Fruit fly (Drosophila melanogaster) whole organism, embryonic: ENCODE measurements around the gene CG14803.

Source experiments
- Atf3 ChIP-seq: fragments of 200-800 bp; sonication (Bioruptor generic); optimal IDR thresholded peaks from 3 replicates; lab custom pipeline; 2016; ENCODE audit warnings: missing biosample characterization, missing genetic modification characterization
- Blimp-1 ChIP-seq: fragments of 200-800 bp; sonication (Bioruptor generic); optimal IDR thresholded peaks from 3 replicates; lab custom pipeline; 2018; ENCODE audit warnings: missing biosample characterization, missing genetic modification characterization, mild to moderate bottlenecking, moderate library complexity, missing genetic modification reagents
- CG11695 ChIP-seq: fragments of 200-800 bp; sonication (Bioruptor generic); IDR thresholded peaks from 3 replicates; pipeline ENCODE4 v1.3.6; 2022; ENCODE audit warnings: missing biosample characterization, missing genetic modification characterization
- CG12104 ChIP-seq: fragments of 200-800 bp; sonication (Bioruptor generic); optimal IDR thresholded peaks from 3 replicates; lab custom pipeline; 2016; ENCODE audit warnings: missing biosample characterization, missing genetic modification characterization
- CG12155 ChIP-seq: fragments of 200-800 bp; sonication (Bioruptor generic); optimal IDR thresholded peaks from 3 replicates; lab custom pipeline; 2016; ENCODE audit warnings: missing biosample characterization, missing genetic modification characterization
- CG12769 ChIP-seq: fragments of 200-800 bp; sonication (Bioruptor generic); optimal IDR thresholded peaks from 2 replicates; lab custom pipeline; 2019; ENCODE audit warnings: missing biosample characterization, mild to moderate bottlenecking, missing genetic modification characterization, moderate library complexity
- CG17568 ChIP-seq: fragments of 200-800 bp; sonication (Bioruptor generic); optimal IDR thresholded peaks from 2 replicates; lab custom pipeline; 2018; ENCODE audit warnings: missing biosample characterization, mild to moderate bottlenecking, missing genetic modification characterization, moderate library complexity
- CG2120 ChIP-seq: fragments of 200-800 bp; sonication (Bioruptor generic); optimal IDR thresholded peaks from 3 replicates; lab custom pipeline; 2016; ENCODE audit warnings: missing biosample characterization, missing genetic modification characterization
- CG30431 ChIP-seq: fragments of 200-800 bp; sonication (Bioruptor generic); optimal IDR thresholded peaks from 2 replicates; lab custom pipeline; 2017; ENCODE audit warnings: missing biosample characterization, missing genetic modification characterization
- CG31388 ChIP-seq: fragments of 200-800 bp; sonication (Bioruptor generic); optimal IDR thresholded peaks from 2 replicates; lab custom pipeline; 2016; ENCODE audit warnings: missing biosample characterization, missing genetic modification characterization
- CG32532 ChIP-seq: fragments of 200-800 bp; sonication (Bioruptor generic); IDR thresholded peaks from 2 replicates; pipeline ENCODE4 v1.3.6; 2022; ENCODE audit warnings: missing biosample characterization, missing genetic modification characterization
- CG33557 ChIP-seq: fragments of 200-800 bp; sonication (Bioruptor generic); optimal IDR thresholded peaks from 2 replicates; lab custom pipeline; 2019; ENCODE audit warnings: missing biosample characterization, mild to moderate bottlenecking, missing genetic modification characterization, moderate library complexity
- CG3726 ChIP-seq: fragments of 200-800 bp; sonication (Bioruptor generic); IDR thresholded peaks from 3 replicates; pipeline ENCODE4, ENCODE4 v1.3.6; 2022; ENCODE audit warnings: missing biosample characterization, missing genetic modification characterization
- CG43689 ChIP-seq: fragments of 200-800 bp; sonication (Bioruptor generic); IDR thresholded peaks from 2 replicates; pipeline ENCODE4 v1.3.6; 2022; ENCODE audit warnings: missing biosample characterization, missing genetic modification characterization
- CG8281 ChIP-seq: fragments of 200-800 bp; sonication (Bioruptor generic); optimal IDR thresholded peaks from 2 replicates; lab custom pipeline; 2018; ENCODE audit warnings: missing biosample characterization, mild to moderate bottlenecking, missing genetic modification characterization, moderate library complexity
- CG8478 ChIP-seq: fragments of >200 bp; optimal IDR thresholded peaks from 2 replicates; lab custom pipeline; 2018
- CG8765 ChIP-seq: fragments of 200-800 bp; sonication (Bioruptor generic); IDR thresholded peaks from 2 replicates; pipeline ENCODE4 v1.3.6; 2022; ENCODE audit warnings: missing biosample characterization, missing genetic modification characterization
- CG9609 ChIP-seq: fragments of 200-800 bp; sonication (Bioruptor generic); optimal IDR thresholded peaks from 3 replicates; lab custom pipeline; 2016; ENCODE audit warnings: missing biosample characterization, missing genetic modification characterization
- CG9932 ChIP-seq: fragments of 200-800 bp; sonication (Bioruptor generic); IDR thresholded peaks from 2 replicates; pipeline ENCODE4 v1.3.6; 2022; ENCODE audit warnings: missing biosample characterization, missing genetic modification characterization
- D ChIP-seq, 2 experiments: fragments of 200-800 bp in 1 of 2; fragments of >200 bp in 1 of 2; sonication (Bioruptor generic) in 1 of 2; optimal IDR thresholded peaks; 2 replicates in 1 of 2; 3 replicates in 1 of 2; lab custom pipeline; 2017; ENCODE audit warnings: mild to moderate bottlenecking in 1 of 2, missing biosample characterization in 1 of 2, missing genetic modification characterization in 1 of 2, missing genetic modification reagents in 1 of 2
- ERR ChIP-seq: fragments of 200-800 bp; sonication (Bioruptor generic); optimal IDR thresholded peaks from 2 replicates; lab custom pipeline; 2016; ENCODE audit warnings: missing biosample characterization, missing genetic modification characterization
- Elba2 ChIP-seq: fragments of 200-800 bp; sonication (Bioruptor generic); optimal IDR thresholded peaks from 3 replicates; lab custom pipeline; 2016; ENCODE audit warnings: missing biosample characterization, missing genetic modification characterization
- H15 ChIP-seq: fragments of 200-800 bp; sonication (Bioruptor generic); IDR thresholded peaks from 3 replicates; pipeline ENCODE4 v1.3.6; 2022; ENCODE audit warnings: missing biosample characterization, missing genetic modification characterization
- H2.0 ChIP-seq: fragments of 200-800 bp; sonication (Bioruptor generic); IDR thresholded peaks from 2 replicates; pipeline ENCODE4 v1.3.6; 2022; ENCODE audit warnings: missing biosample characterization, missing genetic modification characterization
- HHEX ChIP-seq: fragments of 200-800 bp; sonication (Bioruptor generic); optimal IDR thresholded peaks from 3 replicates; lab custom pipeline; 2017; ENCODE audit warnings: missing biosample characterization, mild to moderate bottlenecking, missing genetic modification characterization, missing genetic modification reagents
- Hey ChIP-seq: fragments of 200-800 bp; sonication (Bioruptor generic); optimal IDR thresholded peaks from 3 replicates; lab custom pipeline; 2018; ENCODE audit warnings: missing biosample characterization, mild to moderate bottlenecking, missing genetic modification characterization
- HmgZ ChIP-seq: fragments of 200-800 bp; sonication (Bioruptor generic); optimal IDR thresholded peaks from 2 replicates; lab custom pipeline; 2018; ENCODE audit warnings: missing biosample characterization, mild to moderate bottlenecking, missing genetic modification characterization
- Neu2 ChIP-seq: fragments of 200-800 bp; sonication (Bioruptor generic); optimal IDR thresholded peaks from 3 replicates; lab custom pipeline; 2016; ENCODE audit warnings: missing biosample characterization, missing genetic modification characterization, borderline replicate concordance
- PHDP ChIP-seq: fragments of 200-800 bp; sonication (Bioruptor generic); optimal IDR thresholded peaks from 3 replicates; lab custom pipeline; 2018; ENCODE audit warnings: missing biosample characterization, mild to moderate bottlenecking, missing genetic modification characterization, moderate library complexity
- Rfx ChIP-seq: fragments of 200-800 bp; sonication (Bioruptor generic); IDR thresholded peaks from 2 replicates; pipeline ENCODE4 v1.3.6; 2022; ENCODE audit warnings: missing biosample characterization, missing genetic modification characterization
- Spps ChIP-seq: fragments of 200-800 bp; sonication (Bioruptor generic); optimal IDR thresholded peaks from 2 replicates; lab custom pipeline; 2018; ENCODE audit warnings: missing biosample characterization, mild to moderate bottlenecking, missing genetic modification characterization
- Vsx1 ChIP-seq: fragments of 200-800 bp; sonication (Bioruptor generic); optimal IDR thresholded peaks from 2 replicates; lab custom pipeline; 2017; ENCODE audit warnings: missing biosample characterization, mild to moderate bottlenecking, missing genetic modification characterization, missing genetic modification reagents
- Xbp1 ChIP-seq: fragments of 200-800 bp; sonication (Bioruptor generic); optimal IDR thresholded peaks from 3 replicates; lab custom pipeline; 2016; ENCODE audit warnings: missing biosample characterization, mild to moderate bottlenecking, missing genetic modification characterization
- YL-1 ChIP-seq: fragments of 200-800 bp; sonication (Bioruptor generic); optimal IDR thresholded peaks from 3 replicates; lab custom pipeline; 2017; ENCODE audit warnings: missing biosample characterization, mild to moderate bottlenecking, missing genetic modification characterization
- bbx ChIP-seq: fragments of 200-800 bp; sonication (Bioruptor generic); IDR thresholded peaks from 2 replicates; pipeline ENCODE4 v1.3.6; 2022; ENCODE audit warnings: missing biosample characterization, missing genetic modification characterization; ENCODE audit not compliant: partially characterized antibody
- chinmo ChIP-seq: fragments of 200-800 bp; sonication (Bioruptor generic); IDR thresholded peaks from 4 replicates; pipeline ENCODE4 v1.3.6; 2022; ENCODE audit warnings: missing biosample characterization, missing genetic modification characterization; ENCODE audit not compliant: partially characterized antibody
- croc ChIP-seq: fragments of 200-800 bp; sonication (Bioruptor generic); conservative IDR thresholded peaks from 3 replicates; pipeline ENCODE4 v1.3.6; 2022; ENCODE audit warnings: missing biosample characterization, missing genetic modification characterization
- fd64A ChIP-seq: fragments of 200-800 bp; sonication (Bioruptor generic); optimal IDR thresholded peaks from 3 replicates; lab custom pipeline; 2018; ENCODE audit warnings: missing biosample characterization, mild to moderate bottlenecking, missing genetic modification characterization
- gcm2 ChIP-seq: fragments of 200-800 bp; sonication (Bioruptor generic); optimal IDR thresholded peaks from 2 replicates; lab custom pipeline; 2016; ENCODE audit warnings: missing biosample characterization, missing genetic modification characterization
- gem ChIP-seq: fragments of 200-800 bp; sonication (Bioruptor generic); optimal IDR thresholded peaks from 2 replicates; lab custom pipeline; 2019; ENCODE audit warnings: missing biosample characterization, mild to moderate bottlenecking, missing genetic modification characterization, moderate library complexity
- grn ChIP-seq: fragments of 200-800 bp; sonication (Bioruptor generic); optimal IDR thresholded peaks from 3 replicates; lab custom pipeline; 2017; ENCODE audit warnings: missing biosample characterization, missing genetic modification characterization
- gsb ChIP-seq: fragments of 200-800 bp; sonication (Bioruptor generic); IDR thresholded peaks from 2 replicates; pipeline ENCODE4 v1.3.6; 2022; ENCODE audit warnings: missing biosample characterization, missing genetic modification characterization
- gsb-n ChIP-seq: fragments of 200-800 bp; sonication (Bioruptor generic); optimal IDR thresholded peaks from 3 replicates; lab custom pipeline; 2018; ENCODE audit warnings: missing biosample characterization, mild to moderate bottlenecking, missing genetic modification characterization
- pb ChIP-seq: fragments of 200-800 bp; sonication (Bioruptor generic); optimal IDR thresholded peaks from 3 replicates; lab custom pipeline; 2016; ENCODE audit warnings: missing biosample characterization, missing genetic modification characterization
- pnt ChIP-seq: fragments of 200-800 bp; sonication (Bioruptor generic); optimal IDR thresholded peaks from 3 replicates; lab custom pipeline; 2016; ENCODE audit warnings: missing biosample characterization, missing genetic modification characterization
- psq ChIP-seq: fragments of 200-800 bp; sonication (Bioruptor generic); optimal IDR thresholded peaks from 2 replicates; lab custom pipeline; 2017; ENCODE audit warnings: missing biosample characterization, missing genetic modification characterization
- run ChIP-seq: fragments of 200-800 bp; sonication (Bioruptor generic); optimal IDR thresholded peaks from 3 replicates; lab custom pipeline; 2018; ENCODE audit warnings: missing biosample characterization, mild to moderate bottlenecking, missing genetic modification characterization
- sim ChIP-seq: fragments of 200-800 bp; sonication (Bioruptor generic); IDR thresholded peaks from 2 replicates; pipeline ENCODE4 v1.3.6; 2022; ENCODE audit warnings: missing biosample characterization, missing genetic modification characterization
- sqz ChIP-seq: fragments of 200-800 bp; sonication (Bioruptor generic); optimal IDR thresholded peaks from 3 replicates; lab custom pipeline; 2018; ENCODE audit warnings: missing biosample characterization, mild to moderate bottlenecking, missing genetic modification characterization
- tup ChIP-seq: fragments of 200-800 bp; sonication (Bioruptor generic); optimal IDR thresholded peaks from 2 replicates; lab custom pipeline; 2016; ENCODE audit warnings: missing biosample characterization, mild to moderate bottlenecking, missing genetic modification characterization, moderate library complexity
- usp ChIP-seq: fragments of >200 bp; optimal IDR thresholded peaks from 2 replicates; lab custom pipeline; 2017; ENCODE audit warnings: missing biosample characterization, missing genetic modification characterization
- vvl ChIP-seq: fragments of 200-800 bp; sonication (Bioruptor generic); IDR thresholded peaks from 2 replicates; pipeline ENCODE4 v1.3.6; 2022; ENCODE audit warnings: missing biosample characterization, missing genetic modification characterization

Gene CG14803

DNA sequence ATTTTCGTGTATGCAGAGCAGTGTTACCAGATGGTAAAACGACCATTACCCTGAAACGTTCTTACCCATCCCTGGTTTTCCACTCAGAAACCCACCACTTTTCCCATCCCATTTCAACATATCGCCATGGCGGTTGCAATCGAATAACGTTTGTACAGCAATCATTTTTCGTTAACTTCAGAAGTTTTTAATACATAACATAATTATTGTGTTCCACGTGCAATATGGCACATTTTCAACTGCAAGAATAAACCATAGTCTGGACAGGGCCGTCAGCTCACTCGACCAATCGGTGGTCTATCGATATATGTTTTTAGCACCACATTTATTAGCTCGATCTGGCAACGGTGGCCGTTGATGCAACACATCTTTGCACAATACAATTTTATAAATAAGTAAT, 21.3 kb downstream of the CG14803 start, which contains the start of the genes trr and mRpL16 (continued):
- TF ChIP-seq chinmo (0 out of 4 replicates have a peak, but pooled peaks have one; percentile 59), Rfx (GFP tag; lab: Robert Waterston, UW) (peak; percentile 58), CG32532 (GFP tag; lab: Robert Waterston, UW) (peak; percentile 64), sim (GFP tag; lab: Robert Waterston, UW) (no peak), YL-1 (GFP tag; lab: Kevin White, UChicago) (peak; percentile 86), ERR (no peak), gsb-n (tag; lab: Kevin White, UChicago) (no peak), Neu2 (GFP tag; lab: Kevin White, UChicago) (no peak), CG12104 (no peak), Xbp1 (peak; percentile 20), CG2120 (GFP tag; lab: Kevin White, UChicago) (peak; percentile 73), Blimp-1 (GFP tag; lab: Kevin White, UChicago) (no peak), CG3726 (GFP tag; lab: Robert Waterston, UW) (no peak), tup (GFP tag; lab: Kevin White, UChicago) (no peak), HmgZ (tag; lab: Kevin White, UChicago) (peak; percentile 31), grn (no peak), H2.0 (GFP tag; lab: Robert Waterston, UW) (0 out of 2 replicates have a peak, but pooled peaks have one; percentile 37), D (optimal IDR thresholded peaks at IDR 0.05; lab: Kevin White, UChicago) (no peak), D (GFP tag; optimal IDR thresholded peaks at IDR 0.05; lab: Kevin White, UChicago) (no peak), CG43689 (GFP tag; lab: Robert Waterston, UW) (no peak), CG12155 (GFP tag; lab: Kevin White, UChicago) (peak; percentile 24), CG31388 (GFP tag; lab: Kevin White, UChicago) (no peak), fd64A (GFP tag; lab: Kevin White, UChicago) (no peak), Spps (tag; lab: Kevin White, UChicago) (peak; percentile 19), run (tag; lab: Kevin White, UChicago) (no peak), CG9609 (GFP tag; lab: Kevin White, UChicago) (peak; percentile 22), CG11695 (GFP tag; lab: Robert Waterston, UW) (peak; percentile 39; the same call in 1 of the 3 replicates), CG12769 (tag; lab: Kevin White, UChicago) (no peak), CG8478 (lab: Kevin White, UChicago) (no peak), usp (GFP tag; lab: Kevin White, UChicago) (no peak), pnt (GFP tag; lab: Kevin White, UChicago) (peak; percentile 3), croc (no peak), CG33557 (no peak), gcm2 (no peak), bbx (GFP tag; lab: Robert Waterston, UW) (no peak; the same call in 1 of the 2 replicates), CG8765 (GFP tag; lab: Robert Waterston, UW) (no peak), CG9932 (GFP tag; lab: Robert Waterston, UW) (peak; percentile 66), Vsx1 (no peak), CG30431 (GFP tag; lab: Kevin White, UChicago) (no peak), HHEX (GFP tag; lab: Kevin White, UChicago) (no peak), sqz (GFP tag; lab: Kevin White, UChicago) (no peak), Atf3 (peak; percentile 36), CG8281 (no peak), Hey (no peak), H15 (GFP tag; lab: Robert Waterston, UW) (no peak), psq (no peak), CG17568 (GFP tag; lab: Kevin White, UChicago) (no peak), vvl (GFP tag; lab: Robert Waterston, UW) (peak; percentile 57), gsb (no peak), PHDP (no peak), gem (tag; lab: Kevin White, UChicago) (no peak), pb (GFP tag; lab: Kevin White, UChicago) (no peak), Elba2 (GFP tag; lab: Kevin White, UChicago) (no peak)
